Worm (Caenorhabditis elegans): ENCODE measurements around the gene age-1.

Gene age-1

ce11 chrII:11537606-11538016 is 10.8 kb upstream of the age-1 start:
- TF ChIP-seq pqm-1 (tag; optimal IDR thresholded peaks at IDR 0.05): no peak
- no peak for TF ChIP-seq ZK546.5 (tag; optimal IDR thresholded peaks at IDR 0.05)
- no peak for TF ChIP-seq daf-12 (tag; optimal IDR thresholded peaks at IDR 0.05)
- no peak for TF ChIP-seq nhr-23 (tag; optimal IDR thresholded peaks at IDR 0.05)
- no peak for TF ChIP-seq nhr-76 (tag; optimal IDR thresholded peaks at IDR 0.05)
- TF ChIP-seq nfya-1 (tag; optimal IDR thresholded peaks at IDR 0.05; ENCODE audit: insufficient read depth): no peak
- TF ChIP-seq pha-4 (tag; optimal IDR thresholded peaks at IDR 0.05): no peak
- TF ChIP-seq ceh-16 (tag; optimal IDR thresholded peaks at IDR 0.05): no peak
- TF ChIP-seq unc-39 (tag; optimal IDR thresholded peaks at IDR 0.05): no peak
- TF ChIP-seq hmg-11 (tag; optimal IDR thresholded peaks at IDR 0.05): no peak
- no peak for TF ChIP-seq nhr-25 (tag; optimal IDR thresholded peaks at IDR 0.05)
- TF ChIP-seq elt-2 (tag; optimal IDR thresholded peaks at IDR 0.05): no peak
- TF ChIP-seq lsy-12 (tag; optimal IDR thresholded peaks at IDR 0.05): no peak
- no peak for TF ChIP-seq ceh-28 (tag; optimal IDR thresholded peaks at IDR 0.05)
- TF ChIP-seq mml-1 (tag; optimal IDR thresholded peaks at IDR 0.05): no peak
- no peak for TF ChIP-seq snpc-4 (tag; optimal IDR thresholded peaks at IDR 0.05)
- no peak for TF ChIP-seq ztf-4 (tag; optimal IDR thresholded peaks at IDR 0.05)

DNA sequence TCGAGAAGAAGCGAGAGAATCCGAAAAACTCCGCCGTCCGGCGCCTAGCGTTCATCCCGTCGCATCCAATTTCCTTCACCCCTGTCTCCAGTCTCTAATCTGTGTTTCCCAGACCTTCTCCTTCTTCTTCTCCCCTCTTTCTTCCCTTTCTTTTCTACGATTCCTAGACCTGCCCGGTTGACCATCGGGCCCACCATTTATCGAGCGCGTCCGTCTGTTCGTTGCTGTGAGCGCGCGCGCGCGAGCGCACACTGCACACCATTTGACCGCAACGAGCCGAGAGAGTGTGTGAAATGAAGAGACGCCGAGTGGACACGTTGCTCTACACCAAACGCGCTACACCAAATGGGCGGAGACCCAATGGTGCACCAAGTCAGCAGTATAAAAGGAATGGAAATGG is 10.3 kb upstream of the age-1 start:
- TF ChIP-seq ama-1 (optimal IDR thresholded peaks at IDR 0.05) (no peak), ceh-28 (tag; optimal IDR thresholded peaks at IDR 0.05) (no peak), egl-27 (tag; optimal IDR thresholded peaks at IDR 0.05) (no peak), ceh-9 (tag; optimal IDR thresholded peaks at IDR 0.05) (no peak), elt-1 (tag; optimal IDR thresholded peaks at IDR 0.05) (no peak), nfya-1 (tag; optimal IDR thresholded peaks at IDR 0.05; ENCODE audit: insufficient read depth) (no peak), R02D3.7 (tag; optimal IDR thresholded peaks at IDR 0.05) (no peak), nhr-23 (tag; optimal IDR thresholded peaks at IDR 0.05) (peak; percentile 15), eor-1 (tag; optimal IDR thresholded peaks at IDR 0.05) (no peak)

DNA sequence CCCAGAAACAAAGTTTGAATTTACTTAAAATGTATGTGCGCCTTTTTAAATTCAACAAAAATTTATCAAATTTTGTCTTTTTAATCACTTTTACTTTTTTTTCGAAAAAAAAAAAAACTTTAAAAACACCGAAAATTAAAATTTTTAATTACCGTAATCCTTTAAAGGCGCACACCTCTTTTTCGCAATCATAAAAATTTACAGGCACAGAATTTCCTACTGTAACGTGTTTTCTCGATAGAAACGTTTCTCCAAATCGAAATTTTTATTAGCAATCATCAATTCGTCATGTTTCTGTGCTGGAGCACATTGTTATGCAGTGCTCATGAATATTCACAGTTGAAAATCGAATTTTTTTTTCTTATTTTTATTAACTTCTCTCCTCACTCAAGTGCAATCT is 9.7 kb upstream of the age-1 start:
- TF ChIP-seq pqm-1 (tag; optimal IDR thresholded peaks at IDR 0.05) (no peak), lin-39 (tag; optimal IDR thresholded peaks at IDR 0.05) (no peak), fos-1 (tag; optimal IDR thresholded peaks at IDR 0.05) (no peak), elt-2 (tag; optimal IDR thresholded peaks at IDR 0.05) (no peak), ZK546.5 (tag; optimal IDR thresholded peaks at IDR 0.05) (no peak), daf-12 (tag; optimal IDR thresholded peaks at IDR 0.05) (no peak)

DNA sequence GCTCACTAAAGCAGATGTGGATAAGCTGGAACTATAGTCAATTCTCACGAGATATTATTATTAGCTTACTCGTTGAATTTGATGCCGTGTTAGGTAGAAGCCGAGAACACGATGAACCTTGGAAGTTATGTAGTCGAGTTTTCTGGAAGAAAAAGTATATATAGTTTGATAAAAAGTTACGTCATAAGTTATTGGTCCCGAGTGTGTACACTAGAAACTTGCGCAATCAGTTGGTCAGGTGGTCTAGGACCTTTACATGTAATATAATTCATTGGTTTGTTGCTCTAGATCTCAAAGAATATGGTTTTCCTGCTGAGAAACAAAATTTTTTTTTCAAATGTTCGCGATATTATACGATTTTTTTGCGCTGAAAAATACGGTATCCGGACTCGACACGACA is 9.1 kb upstream of the age-1 start:
- TF ChIP-seq jun-1 (tag; optimal IDR thresholded peaks at IDR 0.05) (no peak), snpc-4 (tag; optimal IDR thresholded peaks at IDR 0.05) (no peak), aly-2 (tag; optimal IDR thresholded peaks at IDR 0.05) (no peak), mml-1 (tag; optimal IDR thresholded peaks at IDR 0.05) (no peak)

DNA sequence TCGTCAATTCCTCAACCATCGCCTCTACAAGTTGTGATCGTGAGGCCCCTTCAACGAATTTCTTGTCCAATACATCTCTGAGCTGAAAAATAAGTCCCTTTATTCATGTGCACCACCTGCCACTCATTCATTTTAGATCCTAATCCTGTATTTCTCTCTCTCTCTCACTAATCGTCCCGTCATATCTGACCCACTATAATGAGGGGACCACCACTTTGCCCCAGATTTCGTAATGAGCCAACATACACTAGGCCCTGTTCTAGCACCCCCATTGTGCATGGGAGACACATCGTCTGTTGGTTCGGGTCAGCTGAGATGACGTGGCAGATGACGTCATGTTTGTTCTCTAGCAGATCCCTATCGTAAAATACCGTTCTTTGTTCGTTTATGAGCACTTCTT is 8.6 kb upstream of the age-1 start:
- TF ChIP-seq zag-1 (tag; optimal IDR thresholded peaks at IDR 0.05) (no peak), pha-4 (tag; optimal IDR thresholded peaks at IDR 0.05) (no peak), fos-1 (tag; optimal IDR thresholded peaks at IDR 0.05) (no peak)

DNA sequence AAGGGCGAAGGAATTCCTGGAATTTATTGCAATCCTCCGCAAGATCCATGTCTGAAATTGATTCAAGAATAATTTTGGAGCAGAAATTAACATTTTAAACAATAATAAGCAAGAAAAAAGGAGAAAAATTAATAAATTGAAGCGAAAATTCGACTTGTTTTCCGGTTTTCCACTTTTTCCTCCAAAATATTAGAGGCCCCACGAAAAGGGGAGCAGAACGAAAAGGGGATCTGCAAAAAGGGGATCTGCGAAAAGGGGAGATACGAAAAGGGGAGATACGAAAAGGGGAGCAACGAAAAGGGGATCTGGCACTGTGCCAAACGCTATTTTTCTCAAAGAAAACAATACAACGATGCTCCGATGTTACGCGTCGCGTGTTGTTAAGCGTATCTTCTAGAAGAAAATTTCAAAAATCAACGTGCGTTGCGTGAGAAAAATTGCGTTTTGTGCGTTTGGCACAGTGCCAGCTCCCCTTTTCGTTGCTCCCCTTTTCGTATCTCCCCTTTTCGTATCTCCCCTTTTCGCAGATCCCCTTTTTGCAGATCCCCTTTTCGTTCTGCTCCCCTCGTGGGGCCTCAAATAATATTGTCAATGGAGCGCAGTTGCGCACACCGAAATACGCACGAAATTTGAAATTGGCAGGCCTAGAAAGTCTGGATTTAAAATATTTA is 7.7 kb upstream of the age-1 start, which contains the start of gene Y62F5A.12:
Y62F5A.12 (minus strand) TSS at position 51 of the 671 bp plus-strand sequence.
- TF ChIP-seq pha-4 (tag; optimal IDR thresholded peaks at IDR 0.05): peak; percentile 67
- peak; percentile 57 for TF ChIP-seq R02D3.7 (tag; optimal IDR thresholded peaks at IDR 0.05)
- peak; percentile 72 for TF ChIP-seq ceh-28 (tag; optimal IDR thresholded peaks at IDR 0.05)
- peak; percentile 36 for TF ChIP-seq lin-39 (tag; optimal IDR thresholded peaks at IDR 0.05)
- TF ChIP-seq nhr-43 (tag; optimal IDR thresholded peaks at IDR 0.05; ENCODE audit: poor library complexity, severe bottlenecking): peak; percentile 67
- peak; percentile 67 for TF ChIP-seq ceh-82 (tag; optimal IDR thresholded peaks at IDR 0.05)
- peak; percentile 46 for TF ChIP-seq nhr-25 (tag; optimal IDR thresholded peaks at IDR 0.05)
- peak; percentile 81 for TF ChIP-seq lsy-12 (tag; optimal IDR thresholded peaks at IDR 0.05)
- peak; percentile 47 for TF ChIP-seq tbx-2 (tag; optimal IDR thresholded peaks at IDR 0.05)
- TF ChIP-seq elt-2 (tag; optimal IDR thresholded peaks at IDR 0.05): peak; percentile 40
- peak; percentile 64 for TF ChIP-seq nhr-23 (tag; optimal IDR thresholded peaks at IDR 0.05)
- TF ChIP-seq snpc-4 (tag; optimal IDR thresholded peaks at IDR 0.05): peak; percentile 76
- TF ChIP-seq nhr-11 (tag; optimal IDR thresholded peaks at IDR 0.05): peak; percentile 2
- peak; percentile 18 for TF ChIP-seq fkh-10 (GFP tag; optimal IDR thresholded peaks at IDR 0.05)
- TF ChIP-seq nfya-1 (tag; optimal IDR thresholded peaks at IDR 0.05; ENCODE audit: insufficient read depth): peak; percentile 54
- peak; percentile 18 for TF ChIP-seq hmg-11 (tag; optimal IDR thresholded peaks at IDR 0.05)
- TF ChIP-seq jun-1 (tag; optimal IDR thresholded peaks at IDR 0.05): peak; percentile 77
- TF ChIP-seq ztf-4 (tag; optimal IDR thresholded peaks at IDR 0.05): peak; percentile 18
- TF ChIP-seq lin-15B (tag; optimal IDR thresholded peaks at IDR 0.05): peak; percentile 81

Data from whole organism, L3 larva.